Worm (Caenorhabditis elegans) whole organism, L4 larva: ENCODE measurements around the gene sra-13.

Experiments
- F44E2.7 ChIP-seq: fragments of 200-800 bp; sonication (Bioruptor generic); IDR thresholded peaks from 2 replicates; pipeline ENCODE4 v2.1.2; 2022; ENCODE audit warnings: missing genetic modification characterization, missing compliant biosample characterization
- T26A8.4 ChIP-seq: fragments of 200-800 bp; sonication (Bioruptor generic); IDR thresholded peaks from 2 replicates; pipeline ENCODE4 v1.3.6; 2022; ENCODE audit warnings: missing genetic modification characterization, missing compliant biosample characterization
- Y75B8A.6 ChIP-seq: fragments of 200-800 bp; sonication (Bioruptor generic); IDR thresholded peaks from 2 replicates; pipeline ENCODE4 v1.3.6; 2022; ENCODE audit warnings: missing genetic modification reagents, missing genetic modification characterization, missing compliant biosample characterization
- ZK337.2 ChIP-seq: fragments of 200-800 bp; sonication (Bioruptor generic); IDR thresholded peaks from 2 replicates; pipeline ENCODE4 v1.3.6; 2022; ENCODE audit warnings: missing genetic modification reagents, missing genetic modification characterization, missing compliant biosample characterization
- ZK546.5 ChIP-seq, 2 experiments: sonication (generic microtip); optimal IDR thresholded peaks; 2 replicates each; lab custom pipeline; 2017; ENCODE audit warnings: missing biosample characterization in 2 of 2, missing genetic modification characterization in 2 of 2
- aha-1 ChIP-seq: fragments of 150-350 bp; peaks from one replicate; lab custom pipeline; 2014; ENCODE audit warnings: missing biosample characterization, missing genetic modification characterization
- ceh-20 ChIP-seq: fragments of 200-800 bp; sonication (Bioruptor generic); IDR thresholded peaks from 2 replicates; pipeline ENCODE4 v1.3.6; 2022; ENCODE audit warnings: missing genetic modification reagents, missing genetic modification characterization, missing compliant biosample characterization
- ceh-44 ChIP-seq: fragments of 200-800 bp; sonication (Bioruptor generic); IDR thresholded peaks from 2 replicates; pipeline ENCODE4 v1.3.6; 2022; ENCODE audit warnings: missing genetic modification reagents, missing genetic modification characterization, missing compliant biosample characterization
- cey-2 ChIP-seq: sonication (generic microtip); optimal IDR thresholded peaks from 3 replicates; lab custom pipeline; 2017; ENCODE audit warnings: missing genetic modification characterization, mild to moderate bottlenecking, missing compliant biosample characterization, antibody characterized with exemption, borderline replicate concordance; ENCODE audit not compliant: insufficient read depth
- daf-12 ChIP-seq: fragments of 150-350 bp; optimal IDR thresholded peaks from 2 replicates; lab custom pipeline; 2014; ENCODE audit warnings: missing biosample characterization, missing genetic modification reagents, missing genetic modification characterization
- daf-16 ChIP-seq, 3 experiments: sonication (generic microtip); optimal IDR thresholded peaks; 2 replicates each; lab custom pipeline; 2016 to 2017; ENCODE audit warnings: missing genetic modification characterization in 3 of 3, missing genetic modification reagents in 3 of 3, mild to moderate bottlenecking in 2 of 3, missing compliant biosample characterization in 2 of 3, missing biosample characterization in 1 of 3, moderate library complexity in 1 of 3
- daf-8 ChIP-seq: fragments of 200-800 bp; sonication (Bioruptor generic); IDR thresholded peaks from 2 replicates; pipeline ENCODE4 v1.3.6; 2022; ENCODE audit warnings: missing genetic modification characterization, missing compliant biosample characterization
- dmd-6 ChIP-seq: fragments of 200-800 bp; sonication (Bioruptor generic); IDR thresholded peaks from 2 replicates; pipeline ENCODE4 v1.3.6; 2022; ENCODE audit warnings: missing genetic modification reagents, missing genetic modification characterization, missing compliant biosample characterization
- dmd-9 ChIP-seq: fragments of 200-800 bp; sonication (Bioruptor generic); IDR thresholded peaks from 2 replicates; pipeline ENCODE4 v1.3.6; 2022; ENCODE audit warnings: missing genetic modification reagents, missing genetic modification characterization, missing compliant biosample characterization
- dpl-1 ChIP-seq: fragments of 150-350 bp; optimal IDR thresholded peaks from 2 replicates; lab custom pipeline; 2014; ENCODE audit warnings: missing biosample characterization, missing genetic modification reagents, missing genetic modification characterization
- duxl-1 ChIP-seq: sonication (generic microtip); optimal IDR thresholded peaks from 2 replicates; lab custom pipeline; 2016; ENCODE audit warnings: mild to moderate bottlenecking, missing genetic modification characterization, moderate library complexity, missing compliant biosample characterization; ENCODE audit not compliant: poor library complexity
- dve-1 ChIP-seq: sonication (generic microtip); optimal IDR thresholded peaks from 2 replicates; lab custom pipeline; 2017; ENCODE audit warnings: antibody characterized with exemption, mild to moderate bottlenecking, missing genetic modification characterization, missing compliant biosample characterization; ENCODE audit not compliant: insufficient read depth
- fos-1 ChIP-seq: fragments of 150-350 bp; optimal IDR thresholded peaks from 2 replicates; lab custom pipeline; 2014; ENCODE audit warnings: missing biosample characterization, missing genetic modification characterization
- hif-1 ChIP-seq, 2 experiments: sonication (generic microtip); optimal IDR thresholded peaks; 2 replicates each; lab custom pipeline; 2016 to 2017; ENCODE audit warnings: missing compliant biosample characterization in 2 of 2, missing genetic modification characterization in 2 of 2, missing genetic modification reagents in 2 of 2, missing genotype in 2 of 2, mild to moderate bottlenecking in 1 of 2
- hlh-11 ChIP-seq: fragments of 200-800 bp; sonication (Bioruptor generic); optimal IDR thresholded peaks from 2 replicates; lab custom pipeline; 2018; ENCODE audit warnings: mild to moderate bottlenecking, missing genetic modification characterization, missing compliant biosample characterization
- jun-1 ChIP-seq: fragments of 150-350 bp; optimal IDR thresholded peaks from 2 replicates; lab custom pipeline; 2014; ENCODE audit warnings: missing biosample characterization, missing genetic modification reagents, missing genetic modification characterization
- lim-7 ChIP-seq: fragments of 200-800 bp; sonication (Bioruptor generic); IDR thresholded peaks from 2 replicates; pipeline ENCODE4 v1.3.6; 2022; ENCODE audit warnings: missing genetic modification characterization, missing compliant biosample characterization
- lin-1 ChIP-seq: fragments of 200-800 bp; sonication (Bioruptor generic); IDR thresholded peaks from 2 replicates; pipeline ENCODE4 v1.3.6; 2022; ENCODE audit warnings: missing genetic modification reagents, missing genetic modification characterization, missing compliant biosample characterization
- lin-13 ChIP-seq: fragments of 150-350 bp; optimal IDR thresholded peaks from 2 replicates; lab custom pipeline; 2014; ENCODE audit warnings: missing biosample characterization, missing genetic modification reagents, missing genetic modification characterization
- lin-29 ChIP-seq: fragments of 200-800 bp; sonication (Bioruptor generic); IDR thresholded peaks from 2 replicates; pipeline ENCODE4 v1.3.6; 2022; ENCODE audit warnings: missing genetic modification reagents, missing genetic modification characterization, missing compliant biosample characterization
- lin-39 ChIP-seq: fragments of 150-350 bp; optimal IDR thresholded peaks from 2 replicates; lab custom pipeline; 2014; ENCODE audit warnings: missing biosample characterization, missing genetic modification reagents, missing genetic modification characterization
- lsy-2 ChIP-seq, 2 experiments: fragments of 150-350 bp in 1 of 2; sonication (generic microtip) in 1 of 2; optimal IDR thresholded peaks; 2 replicates each; lab custom pipeline; 2014 to 2017; ENCODE audit warnings: missing biosample characterization in 2 of 2, missing genetic modification characterization in 2 of 2
- madf-5 ChIP-seq, 2 experiments: fragments of 200-800 bp; sonication (Bioruptor generic); IDR thresholded peaks; 2 replicates each; pipeline ENCODE4 v1.3.6; 2022; ENCODE audit warnings: missing compliant biosample characterization in 2 of 2, missing genetic modification characterization in 2 of 2
- madf-9 ChIP-seq: fragments of 200-800 bp; sonication (Bioruptor generic); conservative IDR thresholded peaks from 2 replicates; pipeline ENCODE4 v1.3.6; 2022; ENCODE audit warnings: missing genetic modification reagents, missing genetic modification characterization, missing compliant biosample characterization
- mdl-1 ChIP-seq, 2 experiments: fragments of 150-350 bp in 1 of 2; sonication (generic microtip) in 1 of 2; optimal IDR thresholded peaks; 2 replicates each; lab custom pipeline; 2014 to 2017; ENCODE audit warnings: missing biosample characterization in 2 of 2, missing genetic modification characterization in 2 of 2
- mdt-29 ChIP-seq: fragments of 200-800 bp; sonication (Bioruptor generic); IDR thresholded peaks from 2 replicates; pipeline ENCODE4 v1.3.6; 2022; ENCODE audit warnings: missing genetic modification reagents, missing genetic modification characterization, missing compliant biosample characterization
- mes-2 ChIP-seq: sonication (generic microtip); optimal IDR thresholded peaks from 2 replicates; lab custom pipeline; 2016; ENCODE audit warnings: missing genotype, mild to moderate bottlenecking, missing genetic modification characterization, missing compliant biosample characterization; ENCODE audit not compliant: poor library complexity, severe bottlenecking
- mxl-3 ChIP-seq: fragments of 200-800 bp; sonication (Bioruptor generic); optimal IDR thresholded peaks from 2 replicates; lab custom pipeline; 2018; ENCODE audit warnings: mild to moderate bottlenecking, missing genetic modification characterization, missing compliant biosample characterization
- nhr-102 ChIP-seq: sonication (generic microtip); optimal IDR thresholded peaks from 2 replicates; lab custom pipeline; 2016; ENCODE audit warnings: mild to moderate bottlenecking, missing genetic modification characterization, moderate library complexity, missing compliant biosample characterization
- nhr-237 ChIP-seq: sonication (generic microtip); optimal IDR thresholded peaks from 2 replicates; lab custom pipeline; 2017; ENCODE audit warnings: missing biosample characterization, missing genetic modification characterization
- nhr-28 ChIP-seq: fragments of 150-350 bp; optimal IDR thresholded peaks from 2 replicates; lab custom pipeline; 2014; ENCODE audit warnings: missing biosample characterization, missing genetic modification characterization
- nhr-41 ChIP-seq: fragments of 200-800 bp; sonication (Bioruptor generic); IDR thresholded peaks from 2 replicates; pipeline ENCODE4 v1.3.6; 2022; ENCODE audit warnings: missing genetic modification reagents, missing genetic modification characterization, missing compliant biosample characterization
- nhr-48 ChIP-seq: sonication (generic microtip); optimal IDR thresholded peaks from 2 replicates; lab custom pipeline; 2016; ENCODE audit warnings: mild to moderate bottlenecking, missing genetic modification characterization, missing compliant biosample characterization
- nhr-76 ChIP-seq: fragments of 150-350 bp; optimal IDR thresholded peaks from 2 replicates; lab custom pipeline; 2014; ENCODE audit warnings: missing biosample characterization, missing genetic modification characterization
- php-3 ChIP-seq: fragments of 200-800 bp; sonication (Bioruptor generic); IDR thresholded peaks from 2 replicates; pipeline ENCODE4 v1.3.6; 2022; ENCODE audit warnings: missing genetic modification reagents, missing genetic modification characterization, missing compliant biosample characterization
- pqm-1 ChIP-seq: sonication (generic microtip); optimal IDR thresholded peaks from 2 replicates; lab custom pipeline; 2017; ENCODE audit warnings: missing biosample characterization, missing genetic modification characterization
- saeg-2 ChIP-seq: fragments of 200-800 bp; sonication (Bioruptor generic); IDR thresholded peaks from 2 replicates; pipeline ENCODE4 v1.3.6; 2022; ENCODE audit warnings: missing genetic modification reagents, missing genetic modification characterization, missing compliant biosample characterization
- set-16 ChIP-seq: fragments of 200-800 bp; sonication (Bioruptor generic); IDR thresholded peaks from 2 replicates; pipeline ENCODE4 v1.3.6; 2022; ENCODE audit warnings: missing genetic modification reagents, missing genetic modification characterization, missing compliant biosample characterization
- snpc-4 ChIP-seq: fragments of 150-350 bp; optimal IDR thresholded peaks from 2 replicates; lab custom pipeline; 2014; ENCODE audit warnings: missing biosample characterization, missing genetic modification characterization
- tag-97 ChIP-seq: fragments of 200-800 bp; sonication (Bioruptor generic); IDR thresholded peaks from 2 replicates; pipeline ENCODE4 v1.3.6; 2022; ENCODE audit warnings: missing genetic modification characterization, missing compliant biosample characterization
- tra-1 ChIP-seq: fragments of 200-800 bp; sonication (Bioruptor generic); IDR thresholded peaks from 2 replicates; pipeline ENCODE4 v1.3.6; 2022; ENCODE audit warnings: missing genetic modification reagents, missing genetic modification characterization, missing compliant biosample characterization
- zfp-3 ChIP-seq: fragments of 200-800 bp; sonication (Bioruptor generic); conservative IDR thresholded peaks from 2 replicates; pipeline ENCODE4 v1.3.6; 2022; ENCODE audit warnings: missing genetic modification reagents, missing genetic modification characterization, missing compliant biosample characterization
- zip-11 ChIP-seq: fragments of 200-800 bp; sonication (Bioruptor generic); IDR thresholded peaks from 2 replicates; pipeline ENCODE4 v1.3.6; 2022; ENCODE audit warnings: missing genetic modification characterization, missing compliant biosample characterization
- zip-2 ChIP-seq: fragments of 150-350 bp; optimal IDR thresholded peaks from 2 replicates; lab custom pipeline; 2014; ENCODE audit warnings: missing biosample characterization, missing genetic modification characterization
- ztf-11 ChIP-seq: fragments of 150-350 bp; optimal IDR thresholded peaks from 2 replicates; lab custom pipeline; 2014; ENCODE audit warnings: missing biosample characterization, missing genetic modification characterization

sra-13 gene

ce11 chrII:8388001-8388513, 19.4 kb upstream of the sra-13 start, which contains the start of gene drd-1:
Gene drd-1, plus strand, starts transcription at chrII:8388051.
- TF ChIP-seq daf-16 (GFP tag; optimal IDR thresholded peaks at IDR 0.05; lab: Kevin White, UChicago) (no peak), daf-16 (tag; optimal IDR thresholded peaks at IDR 0.05; lab: Kevin White, UChicago) (peak; percentile 61), cey-2 (tag; lab: Kevin White, UChicago) (no peak), F44E2.7 (GFP tag; lab: Robert Waterston, UW) (no peak), lin-1 (GFP tag; lab: Robert Waterston, UW) (peak; percentile 60; the same call in 1 of the 2 replicates), tag-97 (no peak), nhr-41 (GFP tag; lab: Robert Waterston, UW) (peak; percentile 42; the same call in 1 of the 2 replicates), zip-11 (GFP tag; lab: Robert Waterston, UW) (no peak), zip-2 (tag; lab: Kevin White, UChicago) (no peak), lim-7 (no peak), jun-1 (peak; percentile 37), daf-12 (no peak), pqm-1 (peak; percentile 99), lsy-2 (tag; optimal IDR thresholded peaks at IDR 0.05; lab: Kevin White, UChicago) (peak in 1 of 2 experiments; percentile 38), nhr-102 (tag; lab: Kevin White, UChicago) (peak; percentile 33), nhr-28 (peak; percentile 92), hlh-11 (tag; lab: Kevin White, UChicago) (peak; percentile 84), ztf-11 (tag; lab: Kevin White, UChicago) (no peak), mdt-29 (GFP tag; lab: Robert Waterston, UW) (no peak), ceh-20 (no peak), snpc-4 (tag; lab: Kevin White, UChicago) (no peak), ceh-44 (GFP tag; lab: Robert Waterston, UW) (no peak), fos-1 (peak; percentile 37), Y75B8A.6 (GFP tag; lab: Robert Waterston, UW) (no peak), lin-29 (GFP tag; lab: Robert Waterston, UW) (no peak), lin-13 (GFP tag; lab: Kevin White, UChicago) (no peak), madf-9 (GFP tag; lab: Robert Waterston, UW) (no peak), set-16 (no peak), duxl-1 (no peak), madf-5 (GFP tag; IDR thresholded peaks at IDR 0.05; lab: Robert Waterston, UW) (no peak), daf-8 (GFP tag; lab: Robert Waterston, UW) (no peak), nhr-48 (tag; lab: Kevin White, UChicago) (peak; percentile 56), aha-1 (no peak), dpl-1 (GFP tag; lab: Kevin White, UChicago) (no peak), ZK546.5 (tag; optimal IDR thresholded peaks at IDR 0.05; lab: Kevin White, UChicago) (no peak), nhr-237 (tag; lab: Kevin White, UChicago) (no peak), dmd-9 (no peak), zfp-3 (GFP tag; lab: Robert Waterston, UW) (no peak), hif-1 (tag; optimal IDR thresholded peaks at IDR 0.05; lab: Kevin White, UChicago) (no peak), nhr-76 (tag; lab: Kevin White, UChicago) (no peak), lin-39 (tag; lab: Kevin White, UChicago) (no peak), tra-1 (GFP tag; lab: Robert Waterston, UW) (0 out of 2 replicates have a peak, but pooled peaks have one; percentile 16), mes-2 (tag; lab: Kevin White, UChicago) (no peak), dve-1 (tag; lab: Kevin White, UChicago) (peak; percentile 71), mdl-1 (tag; optimal IDR thresholded peaks at IDR 0.05; lab: Kevin White, UChicago) (no peak), saeg-2 (GFP tag; lab: Robert Waterston, UW) (no peak), mxl-3 (GFP tag; lab: Kevin White, UChicago) (peak; percentile 11), dmd-6 (GFP tag; lab: Robert Waterston, UW) (peak; percentile 92), T26A8.4 (GFP tag; lab: Robert Waterston, UW) (no peak), php-3 (GFP tag; lab: Robert Waterston, UW) (peak; percentile 58; the same call in 1 of the 2 replicates), ZK337.2 (no peak)
